Worm (Caenorhabditis elegans) whole organism, L3 larva: ENCODE measurements around the gene F26F2.10.

ENCODE experiments used
- aly-2 ChIP-seq: fragments of 150-350 bp; optimal IDR thresholded peaks from 2 replicates; lab custom pipeline; 2014; ENCODE audit warnings: missing biosample characterization, missing genetic modification characterization
- ama-1 ChIP-seq: fragments of 150-350 bp; optimal IDR thresholded peaks from 2 replicates; lab custom pipeline; 2018
- ceh-28 ChIP-seq: fragments of 150-350 bp; optimal IDR thresholded peaks from 2 replicates; lab custom pipeline; 2014; ENCODE audit warnings: missing biosample characterization, missing genetic modification reagents, missing genetic modification characterization
- ceh-9 ChIP-seq: sonication (generic microtip); optimal IDR thresholded peaks from 2 replicates; lab custom pipeline; 2018; ENCODE audit warnings: missing biosample characterization, missing genetic modification characterization
- daf-12 ChIP-seq: fragments of 150-350 bp; optimal IDR thresholded peaks from 2 replicates; lab custom pipeline; 2014; ENCODE audit warnings: missing biosample characterization, missing genetic modification reagents, missing genetic modification characterization
- egl-27 ChIP-seq: sonication (generic microtip); optimal IDR thresholded peaks from 4 replicates; lab custom pipeline; 2017; ENCODE audit warnings: missing biosample characterization, missing genetic modification reagents, missing genetic modification characterization
- egl-5 ChIP-seq: fragments of 150-350 bp; optimal IDR thresholded peaks from 2 replicates; lab custom pipeline; 2017; ENCODE audit warnings: missing biosample characterization, missing genetic modification reagents, missing genetic modification characterization, inconsistent platforms
- elt-2 ChIP-seq: sonication (generic microtip); optimal IDR thresholded peaks from 2 replicates; lab custom pipeline; 2016; ENCODE audit warnings: missing genetic modification reagents, mild to moderate bottlenecking, missing genetic modification characterization, missing compliant biosample characterization
- elt-3 ChIP-seq, 3 experiments: fragments of 150-350 bp in 1 of 3; sonication (generic microtip) in 2 of 3; optimal IDR thresholded peaks; 2 replicates in 2 of 3; 4 replicates in 1 of 3; lab custom pipeline; 2014 to 2017; ENCODE audit warnings: missing biosample characterization in 3 of 3, missing genetic modification characterization in 3 of 3
- eor-1 ChIP-seq, 2 experiments: fragments of 150-350 bp; optimal IDR thresholded peaks; 2 replicates each; lab custom pipeline; 2014 to 2018; ENCODE audit warnings: missing biosample characterization in 2 of 2, missing genetic modification characterization in 2 of 2
- fos-1 ChIP-seq: fragments of 150-350 bp; optimal IDR thresholded peaks from 2 replicates; lab custom pipeline; 2014; ENCODE audit warnings: missing biosample characterization, missing genetic modification characterization
- hmg-11 ChIP-seq: sonication (generic microtip); optimal IDR thresholded peaks from 2 replicates; lab custom pipeline; 2016; ENCODE audit warnings: missing genetic modification characterization, missing compliant biosample characterization
- lin-15B ChIP-seq: fragments of 150-350 bp; optimal IDR thresholded peaks from 2 replicates; lab custom pipeline; 2014; ENCODE audit warnings: missing biosample characterization, missing genetic modification characterization
- lin-39 ChIP-seq: fragments of 150-350 bp; optimal IDR thresholded peaks from 2 replicates; lab custom pipeline; 2018; ENCODE audit warnings: missing biosample characterization, missing genetic modification reagents, missing genetic modification characterization
- lsy-12 ChIP-seq: sonication (generic microtip); optimal IDR thresholded peaks from 2 replicates; lab custom pipeline; 2016; ENCODE audit warnings: mild to moderate bottlenecking, missing genetic modification characterization, missing compliant biosample characterization
- nfya-1 ChIP-seq: sonication (generic microtip); optimal IDR thresholded peaks from 2 replicates; lab custom pipeline; 2017; ENCODE audit warnings: missing genetic modification characterization, mild to moderate bottlenecking, missing compliant biosample characterization, antibody characterized with exemption, moderate library complexity; ENCODE audit not compliant: insufficient read depth
- nhr-11 ChIP-seq: fragments of 150-350 bp; optimal IDR thresholded peaks from 2 replicates; lab custom pipeline; 2014; ENCODE audit warnings: missing biosample characterization, missing genetic modification characterization
- nhr-25 ChIP-seq: sonication (generic microtip); optimal IDR thresholded peaks from 2 replicates; lab custom pipeline; 2017; ENCODE audit warnings: missing biosample characterization, missing genetic modification characterization
- nhr-28 ChIP-seq: fragments of 150-350 bp; optimal IDR thresholded peaks from 2 replicates; lab custom pipeline; 2014; ENCODE audit warnings: missing biosample characterization, missing genetic modification characterization
- nhr-43 ChIP-seq: sonication (generic microtip); optimal IDR thresholded peaks from 2 replicates; lab custom pipeline; 2016; ENCODE audit warnings: mild to moderate bottlenecking, missing genetic modification characterization, missing compliant biosample characterization; ENCODE audit not compliant: poor library complexity, severe bottlenecking
- nhr-67 ChIP-seq: fragments of 150-350 bp; optimal IDR thresholded peaks from 2 replicates; lab custom pipeline; 2014; ENCODE audit warnings: missing biosample characterization, missing genetic modification characterization
- pha-4 ChIP-seq: fragments of 150-350 bp; optimal IDR thresholded peaks from 2 replicates; lab custom pipeline; 2014; ENCODE audit warnings: missing biosample characterization, missing genetic modification reagents, missing genetic modification characterization
- pqm-1 ChIP-seq: fragments of 150-350 bp; optimal IDR thresholded peaks from 2 replicates; lab custom pipeline; 2017; ENCODE audit warnings: missing biosample characterization, missing genetic modification characterization, inconsistent platforms
- snpc-4 ChIP-seq: fragments of 150-350 bp; optimal IDR thresholded peaks from 2 replicates; lab custom pipeline; 2014; ENCODE audit warnings: missing biosample characterization, missing genetic modification characterization
- zag-1 ChIP-seq: fragments of 150-350 bp; optimal IDR thresholded peaks from 2 replicates; lab custom pipeline; 2014; ENCODE audit warnings: missing biosample characterization, missing genetic modification characterization

The F26F2.10 gene

DNA sequence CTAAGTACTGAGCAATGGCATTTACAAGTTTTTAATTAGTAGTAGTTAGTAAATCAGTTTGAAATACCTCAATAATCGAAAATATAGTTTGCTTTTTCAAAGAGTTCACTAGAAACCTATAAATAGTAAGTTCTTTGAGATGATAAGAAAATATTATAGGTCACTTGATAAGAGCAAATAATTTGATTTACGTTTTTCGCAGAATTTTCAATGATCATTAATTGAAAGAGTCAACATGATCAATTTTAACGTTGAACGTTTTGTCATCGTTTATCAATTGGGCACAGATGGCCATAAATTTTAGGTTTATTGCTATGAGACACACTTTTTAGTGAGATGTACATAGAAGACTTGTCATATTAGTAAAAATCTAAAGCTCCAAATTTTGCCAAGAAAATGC lies 48.9 kb downstream of the F26F2.10 start:
- TF ChIP-seq daf-12 (tag; lab: Kevin White, UChicago) (no peak), ceh-28 (tag; lab: Kevin White, UChicago) (no peak), eor-1 (tag; optimal IDR thresholded peaks at IDR 0.05; lab: Kevin White, UChicago) (no peak), hmg-11 (tag; lab: Kevin White, UChicago) (no peak), egl-27 (tag; lab: Kevin White, UChicago) (no peak), ceh-9 (tag; lab: Kevin White, UChicago) (no peak), pqm-1 (tag; lab: Kevin White, UChicago) (peak; percentile 71), fos-1 (tag; lab: Kevin White, UChicago) (no peak), lin-15B (no peak), nhr-25 (tag; lab: Kevin White, UChicago) (no peak), lsy-12 (tag; lab: Kevin White, UChicago) (no peak), nhr-43 (tag; lab: Kevin White, UChicago) (no peak), snpc-4 (tag; lab: Kevin White, UChicago) (no peak), elt-2 (tag; lab: Kevin White, UChicago) (peak; percentile 41), pha-4 (tag; lab: Kevin White, UChicago) (peak; percentile 53), egl-5 (tag; lab: Kevin White, UChicago) (no peak), lin-39 (tag; lab: Kevin White, UChicago) (no peak), elt-3 (tag; optimal IDR thresholded peaks at IDR 0.05; lab: Kevin White, UChicago) (no peak), nfya-1 (tag; lab: Kevin White, UChicago) (no peak)

DNA sequence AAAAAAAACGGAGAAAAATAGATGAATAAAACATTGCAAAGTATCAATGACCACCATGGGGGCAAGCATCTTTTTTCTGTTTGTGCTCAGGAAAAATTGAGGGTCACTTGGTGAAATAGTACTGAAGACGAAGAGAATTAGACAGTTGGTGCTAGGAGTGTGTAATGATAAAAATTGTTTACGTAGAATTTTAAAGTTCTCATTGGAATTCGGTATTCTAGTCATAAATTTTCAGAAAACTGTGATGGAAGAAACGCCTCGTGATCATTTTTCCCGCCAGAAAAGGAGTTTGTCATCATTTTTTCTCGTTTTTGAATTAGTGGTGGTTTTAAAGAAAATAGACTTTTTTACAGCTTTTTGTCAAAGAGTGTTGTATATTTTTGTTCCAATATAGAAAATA lies 50.0 kb downstream of the F26F2.10 start:
- TF ChIP-seq nhr-43 (tag; lab: Kevin White, UChicago): no peak
- TF ChIP-seq nhr-67: no peak
- peak; percentile 16 for TF ChIP-seq pha-4 (tag; lab: Kevin White, UChicago)
- no peak for TF ChIP-seq aly-2 (tag; lab: Kevin White, UChicago)
- TF ChIP-seq elt-2 (tag; lab: Kevin White, UChicago): peak; percentile 13

DNA sequence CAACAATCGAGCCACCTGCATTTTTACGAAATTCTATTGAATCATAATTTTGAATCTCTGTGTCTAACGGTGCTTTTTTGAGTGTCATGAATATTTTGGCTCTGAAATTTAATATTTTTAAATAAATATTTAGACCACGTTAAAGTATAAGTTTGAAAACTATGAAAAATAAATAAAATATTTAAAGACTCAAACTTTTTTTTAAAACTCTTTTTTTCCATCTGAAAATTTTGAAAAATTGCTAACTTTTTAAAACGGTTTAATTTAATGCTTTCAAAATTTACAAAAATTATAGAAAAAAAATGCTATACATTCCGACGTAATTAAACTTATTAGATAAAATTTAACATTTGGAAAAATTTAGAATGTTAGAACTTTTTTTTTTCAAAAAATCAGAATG lies 50.6 kb downstream of the F26F2.10 start, which contains the start of gene slc-36.3:
TSS of gene slc-36.3 (minus strand) at position 101 of the 400 bp plus-strand sequence.
- TF ChIP-seq lin-39 (tag; lab: Kevin White, UChicago): no peak
- TF ChIP-seq elt-2 (tag; lab: Kevin White, UChicago): no peak
- no peak for TF ChIP-seq snpc-4 (tag; lab: Kevin White, UChicago)
- TF ChIP-seq ama-1 (lab: Kevin White, UChicago): no peak
- no peak for TF ChIP-seq zag-1 (tag; lab: Kevin White, UChicago)
- no peak for TF ChIP-seq nhr-11
- no peak for TF ChIP-seq ceh-9 (tag; lab: Kevin White, UChicago)
- no peak for TF ChIP-seq nhr-28 (tag; lab: Kevin White, UChicago)
